Fruit fly (Drosophila melanogaster) whole organism, embryonic: Measurements from ENCODE around the gene CG16772.

Source experiments
- Adf1 ChIP-seq: fragments of 200-800 bp; sonication (Bioruptor generic); IDR thresholded peaks from 2 replicates; pipeline ENCODE4 v1.3.6; 2022; ENCODE audit warnings: missing biosample characterization, missing genetic modification characterization
- Aef1 ChIP-seq: fragments of 200-800 bp; sonication (Bioruptor generic); IDR thresholded peaks from 3 replicates; pipeline ENCODE4 v1.3.6; 2022; ENCODE audit warnings: missing biosample characterization, missing genetic modification characterization
- Asciz ChIP-seq: fragments of 200-800 bp; sonication (Bioruptor generic); optimal IDR thresholded peaks from 2 replicates; lab custom pipeline; 2017; ENCODE audit warnings: missing biosample characterization, mild to moderate bottlenecking, missing genetic modification characterization, missing genetic modification reagents
- C15 ChIP-seq: fragments of 200-800 bp; sonication (Bioruptor generic); IDR thresholded peaks from 3 replicates; pipeline ENCODE4 v1.3.6; 2022; ENCODE audit warnings: missing biosample characterization, missing genetic modification characterization
- CG10462 ChIP-seq: fragments of 200-800 bp; sonication (Bioruptor generic); optimal IDR thresholded peaks from 2 replicates; lab custom pipeline; 2016; ENCODE audit warnings: missing biosample characterization, missing genetic modification characterization
- CG10654 ChIP-seq: fragments of 200-800 bp; sonication (Bioruptor generic); optimal IDR thresholded peaks from 2 replicates; lab custom pipeline; 2016; ENCODE audit warnings: missing biosample characterization, missing genetic modification characterization
- CG11560 ChIP-seq: fragments of 200-800 bp; sonication (Bioruptor generic); IDR thresholded peaks from 3 replicates; pipeline ENCODE4 v1.3.6; 2022; ENCODE audit warnings: missing biosample characterization, missing genetic modification characterization
- CG12071 ChIP-seq: fragments of 200-800 bp; sonication (Bioruptor generic); optimal IDR thresholded peaks from 3 replicates; lab custom pipeline; 2018; ENCODE audit warnings: missing biosample characterization, mild to moderate bottlenecking, missing genetic modification characterization
- CG12219 ChIP-seq: fragments of 200-800 bp; sonication (Bioruptor generic); optimal IDR thresholded peaks from 3 replicates; lab custom pipeline; 2018; ENCODE audit warnings: missing biosample characterization, mild to moderate bottlenecking, missing genetic modification characterization
- CG12299 ChIP-seq: fragments of 200-800 bp; sonication (Bioruptor generic); optimal IDR thresholded peaks from 2 replicates; lab custom pipeline; 2018; ENCODE audit warnings: missing biosample characterization, mild to moderate bottlenecking, missing genetic modification characterization
- CG14441 ChIP-seq: fragments of 200-800 bp; sonication (Bioruptor generic); IDR thresholded peaks from 2 replicates; pipeline ENCODE4 v1.3.6; 2022; ENCODE audit warnings: missing biosample characterization, missing genetic modification characterization
- CG17186 ChIP-seq: fragments of 200-800 bp; sonication (Bioruptor generic); optimal IDR thresholded peaks from 3 replicates; lab custom pipeline; 2017; ENCODE audit warnings: missing biosample characterization, missing genetic modification reagents, missing genetic modification characterization
- CG31224 ChIP-seq: fragments of 200-800 bp; sonication (Bioruptor generic); IDR thresholded peaks from 2 replicates; pipeline ENCODE4 v1.3.6; 2022; ENCODE audit warnings: missing biosample characterization, missing genetic modification characterization
- CG34422 ChIP-seq: fragments of 200-800 bp; sonication (Bioruptor generic); IDR thresholded peaks from 3 replicates; pipeline ENCODE4 v1.3.6; 2022; ENCODE audit warnings: missing biosample characterization, missing genetic modification characterization
- CG43689 ChIP-seq: fragments of 200-800 bp; sonication (Bioruptor generic); IDR thresholded peaks from 2 replicates; pipeline ENCODE4 v1.3.6; 2022; ENCODE audit warnings: missing biosample characterization, missing genetic modification characterization
- CG5953 ChIP-seq: fragments of 200-800 bp; sonication (Bioruptor generic); IDR thresholded peaks from 2 replicates; pipeline ENCODE4 v1.3.6; 2022; ENCODE audit warnings: missing biosample characterization, missing genetic modification characterization
- CG6272 ChIP-seq: fragments of 200-800 bp; sonication (Bioruptor generic); IDR thresholded peaks from 2 replicates; pipeline ENCODE4 v1.3.6; 2022; ENCODE audit warnings: missing biosample characterization, missing genetic modification characterization
- CG6683 ChIP-seq: fragments of 200-800 bp; sonication (Bioruptor generic); optimal IDR thresholded peaks from 2 replicates; lab custom pipeline; 2017; ENCODE audit warnings: missing biosample characterization, mild to moderate bottlenecking, missing genetic modification characterization, missing genetic modification reagents
- CG6791 ChIP-seq: fragments of 200-800 bp; sonication (Bioruptor generic); IDR thresholded peaks from 3 replicates; pipeline ENCODE4 v1.3.6; 2022; ENCODE audit warnings: missing biosample characterization, missing genetic modification characterization; ENCODE audit not compliant: partially characterized antibody
- CG8478 ChIP-seq: fragments of >200 bp; optimal IDR thresholded peaks from 2 replicates; lab custom pipeline; 2018
- CG8924 ChIP-seq: fragments of 200-800 bp; optimal IDR thresholded peaks from 3 replicates; lab custom pipeline; 2019; ENCODE audit warnings: missing biosample characterization, mild to moderate bottlenecking, missing genetic modification characterization, moderate library complexity
- CG9727 ChIP-seq: fragments of 200-800 bp; sonication (Bioruptor generic); optimal IDR thresholded peaks from 3 replicates; lab custom pipeline; 2017; ENCODE audit warnings: missing biosample characterization, mild to moderate bottlenecking, missing genetic modification characterization
- Deaf1 ChIP-seq: fragments of 200-800 bp; optimal IDR thresholded peaks from 3 replicates; lab custom pipeline; 2019; ENCODE audit warnings: missing biosample characterization, mild to moderate bottlenecking, missing genetic modification characterization, moderate library complexity
- E2f2 ChIP-seq: fragments of 200-800 bp; sonication (Bioruptor generic); IDR thresholded peaks from 2 replicates; pipeline ENCODE4 v1.3.6; 2022; ENCODE audit warnings: missing biosample characterization, missing genetic modification characterization
- Fer3 ChIP-seq: fragments of 200-800 bp; sonication (Bioruptor generic); optimal IDR thresholded peaks from 2 replicates; lab custom pipeline; 2018; ENCODE audit warnings: missing biosample characterization, mild to moderate bottlenecking, missing genetic modification characterization, moderate library complexity
- Hr78 ChIP-seq, 2 experiments: fragments of 200-800 bp in 1 of 2; fragments of >200 bp in 1 of 2; sonication (Bioruptor generic) in 1 of 2; optimal IDR thresholded peaks; 2 replicates each; lab custom pipeline; 2017 to 2019; ENCODE audit warnings: missing biosample characterization in 2 of 2, missing genetic modification characterization in 2 of 2, mild to moderate bottlenecking in 1 of 2, moderate library complexity in 1 of 2
- NC2β ChIP-seq: fragments of 200-800 bp; sonication (Bioruptor generic); optimal IDR thresholded peaks from 2 replicates; lab custom pipeline; 2016; ENCODE audit warnings: missing biosample characterization, missing genetic modification characterization
- NK7.1 ChIP-seq: fragments of 200-800 bp; sonication (Bioruptor generic); optimal IDR thresholded peaks from 3 replicates; lab custom pipeline; 2016; ENCODE audit warnings: missing biosample characterization, missing genetic modification characterization
- Oli ChIP-seq: fragments of 200-800 bp; sonication (Bioruptor generic); optimal IDR thresholded peaks from 2 replicates; lab custom pipeline; 2018; ENCODE audit warnings: missing biosample characterization, mild to moderate bottlenecking, missing genetic modification characterization, moderate library complexity
- Optix ChIP-seq: fragments of 200-800 bp; sonication (Bioruptor generic); IDR thresholded peaks from 3 replicates; pipeline ENCODE4 v1.3.6; 2022; ENCODE audit warnings: missing biosample characterization, missing genetic modification characterization
- PHDP ChIP-seq: fragments of 200-800 bp; sonication (Bioruptor generic); optimal IDR thresholded peaks from 3 replicates; lab custom pipeline; 2018; ENCODE audit warnings: missing biosample characterization, mild to moderate bottlenecking, missing genetic modification characterization, moderate library complexity
- Rfx ChIP-seq: fragments of 200-800 bp; sonication (Bioruptor generic); IDR thresholded peaks from 2 replicates; pipeline ENCODE4 v1.3.6; 2022; ENCODE audit warnings: missing biosample characterization, missing genetic modification characterization
- Sox102F ChIP-seq: fragments of 200-800 bp; sonication (Bioruptor generic); optimal IDR thresholded peaks from 2 replicates; lab custom pipeline; 2018; ENCODE audit warnings: missing biosample characterization, mild to moderate bottlenecking, missing genetic modification characterization, moderate library complexity
- Usf ChIP-seq: fragments of 200-800 bp; sonication (Bioruptor generic); optimal IDR thresholded peaks from 2 replicates; lab custom pipeline; 2017; ENCODE audit warnings: missing genotype, missing biosample characterization, missing genetic modification characterization
- amos ChIP-seq: fragments of 200-800 bp; sonication (Bioruptor generic); IDR thresholded peaks from 2 replicates; pipeline ENCODE4 v1.3.6; 2022; ENCODE audit warnings: missing biosample characterization, missing genetic modification characterization; ENCODE audit not compliant: partially characterized antibody
- aop ChIP-seq: fragments of 200-800 bp; sonication (Bioruptor generic); IDR thresholded peaks from 2 replicates; pipeline ENCODE4 v1.3.6; 2022; ENCODE audit warnings: missing biosample characterization, missing genetic modification characterization
- ara ChIP-seq: fragments of 200-800 bp; sonication (Bioruptor generic); IDR thresholded peaks from 2 replicates; pipeline ENCODE4 v1.3.6; 2022; ENCODE audit warnings: missing biosample characterization, missing genetic modification characterization
- cad ChIP-seq: fragments of >200 bp; optimal IDR thresholded peaks from 2 replicates; lab custom pipeline; 2017; ENCODE audit warnings: missing biosample characterization, missing genetic modification characterization
- crol ChIP-seq: fragments of 200-800 bp; sonication (Bioruptor generic); IDR thresholded peaks from 2 replicates; pipeline ENCODE4 v1.3.6; 2022; ENCODE audit warnings: missing biosample characterization, missing genetic modification characterization
- da ChIP-seq: fragments of 200-800 bp; sonication (Bioruptor generic); optimal IDR thresholded peaks from 2 replicates; lab custom pipeline; 2016; ENCODE audit warnings: missing biosample characterization, missing genetic modification characterization
- ewg ChIP-seq: fragments of 200-800 bp; sonication (Bioruptor generic); optimal IDR thresholded peaks from 3 replicates; lab custom pipeline; 2017; ENCODE audit warnings: mild to moderate bottlenecking, missing biosample characterization, missing genetic modification reagents, missing genetic modification characterization
- eyg ChIP-seq: fragments of 200-800 bp; sonication (Bioruptor generic); optimal IDR thresholded peaks from 3 replicates; lab custom pipeline; 2016; ENCODE audit warnings: missing biosample characterization, missing genetic modification characterization
- kay ChIP-seq: fragments of 200-800 bp; sonication (Bioruptor generic); optimal IDR thresholded peaks from 2 replicates; lab custom pipeline; 2016; ENCODE audit warnings: missing biosample characterization, missing genetic modification characterization
- p53 ChIP-seq: fragments of 200-800 bp; sonication (Bioruptor generic); optimal IDR thresholded peaks from 2 replicates; lab custom pipeline; 2016; ENCODE audit warnings: missing biosample characterization, missing genetic modification characterization
- pfk ChIP-seq: fragments of 200-800 bp; sonication (Bioruptor generic); optimal IDR thresholded peaks from 2 replicates; lab custom pipeline; 2018; ENCODE audit warnings: missing biosample characterization, mild to moderate bottlenecking, missing genetic modification characterization, moderate library complexity
- pzg ChIP-seq: fragments of 200-800 bp; sonication (Bioruptor generic); optimal IDR thresholded peaks from 3 replicates; lab custom pipeline; 2018; ENCODE audit warnings: missing biosample characterization, mild to moderate bottlenecking, missing genetic modification characterization, moderate library complexity
- slou ChIP-seq: fragments of 200-800 bp; sonication (Bioruptor generic); optimal IDR thresholded peaks from 3 replicates; lab custom pipeline; 2016; ENCODE audit warnings: missing biosample characterization, missing genetic modification characterization
- stc ChIP-seq: fragments of 200-800 bp; sonication (Bioruptor generic); IDR thresholded peaks from 2 replicates; pipeline ENCODE4 v1.3.6; 2022; ENCODE audit warnings: missing biosample characterization, missing genetic modification characterization
- tin ChIP-seq: fragments of 200-800 bp; sonication (Bioruptor generic); optimal IDR thresholded peaks from 3 replicates; lab custom pipeline; 2016; ENCODE audit warnings: missing biosample characterization, missing genetic modification characterization
- trem ChIP-seq: fragments of 200-800 bp; optimal IDR thresholded peaks from 3 replicates; lab custom pipeline; 2019; ENCODE audit warnings: missing biosample characterization, mild to moderate bottlenecking, missing genetic modification characterization, moderate library complexity
- ttk ChIP-seq: fragments of 200-800 bp; sonication (Bioruptor generic); IDR thresholded peaks from 2 replicates; pipeline ENCODE4 v2.1.2; 2022; ENCODE audit warnings: missing biosample characterization, missing genetic modification characterization

The CG16772 gene

DNA sequence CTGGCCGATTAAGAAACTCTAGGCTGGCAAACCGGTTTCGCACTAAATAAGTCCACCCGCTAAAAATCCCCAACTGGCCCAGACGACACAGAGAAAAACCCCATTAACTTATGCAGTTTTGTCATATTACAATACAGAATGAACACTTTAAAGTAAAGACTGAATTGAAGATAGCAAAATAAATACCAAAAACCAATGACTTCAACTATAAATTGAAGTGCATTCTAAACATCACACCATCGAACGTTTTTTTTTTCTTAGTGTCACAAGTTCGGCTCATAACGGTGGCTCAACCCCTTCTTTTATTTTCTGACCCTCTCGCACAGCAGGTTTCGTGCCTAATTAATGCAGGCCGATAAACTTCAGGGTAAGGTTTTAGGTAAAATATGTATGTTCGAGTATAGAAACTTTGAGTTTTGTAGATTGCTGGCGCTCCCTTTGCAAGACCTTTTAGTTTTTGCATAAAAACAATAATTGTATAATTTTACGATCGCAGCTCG lies 21.1 kb upstream of the CG16772 start (continued):
- TF ChIP-seq CG11560 (tag; lab: Robert Waterston, UW) (no peak), CG9727 (GFP tag; lab: Kevin White, UChicago) (peak; percentile 24), Sox102F (GFP tag; lab: Kevin White, UChicago) (peak; percentile 84), Rfx (GFP tag; lab: Robert Waterston, UW) (peak; percentile 87), CG14441 (GFP tag; lab: Robert Waterston, UW) (peak; percentile 93), ewg (GFP tag; lab: Kevin White, UChicago) (peak; percentile 71), CG43689 (GFP tag; lab: Robert Waterston, UW) (peak; percentile 68), Optix (GFP tag; lab: Robert Waterston, UW) (peak; percentile 78; the same call in 2 of the 3 replicates), CG6791 (GFP tag; lab: Robert Waterston, UW) (no peak), da (peak; percentile 60), Oli (tag; lab: Kevin White, UChicago) (peak; percentile 85), tin (GFP tag; lab: Kevin White, UChicago) (peak; percentile 53), Hr78 (GFP tag; optimal IDR thresholded peaks at IDR 0.05; lab: Kevin White, UChicago) (peak in 1 of 2 experiments; percentile 33), CG8924 (tag; lab: Kevin White, UChicago) (peak; percentile 81), Adf1 (GFP tag; lab: Robert Waterston, UW) (peak; percentile 74), kay (peak; percentile 68), CG6683 (GFP tag; lab: Kevin White, UChicago) (peak; percentile 33), CG12071 (GFP tag; lab: Kevin White, UChicago) (peak; percentile 50), CG5953 (GFP tag; lab: Robert Waterston, UW) (peak; percentile 72), p53 (GFP tag; lab: Kevin White, UChicago) (peak; percentile 67), PHDP (tag; lab: Kevin White, UChicago) (peak; percentile 85), CG10654 (peak; percentile 58), Aef1 (peak; percentile 94), ttk (GFP tag; lab: Robert Waterston, UW) (peak; percentile 52), CG6272 (peak; percentile 86), CG17186 (no peak), trem (peak; percentile 20), NC2β (GFP tag; lab: Kevin White, UChicago) (peak; percentile 77), cad (no peak), slou (GFP tag; lab: Kevin White, UChicago) (peak; percentile 27), CG10462 (GFP tag; lab: Kevin White, UChicago) (peak; percentile 71), eyg (no peak), Asciz (peak; percentile 68), Usf (GFP tag; lab: Kevin White, UChicago) (peak; percentile 49), pfk (GFP tag; lab: Kevin White, UChicago) (no peak), amos (GFP tag; lab: Robert Waterston, UW) (no peak), CG12219 (GFP tag; lab: Kevin White, UChicago) (peak; percentile 83), E2f2 (peak; percentile 70), NK7.1 (GFP tag; lab: Kevin White, UChicago) (peak; percentile 44), aop (GFP tag; lab: Robert Waterston, UW) (peak; percentile 54; the same call in 1 of the 2 replicates), CG31224 (peak; percentile 88), C15 (GFP tag; lab: Robert Waterston, UW) (peak; percentile 84), CG12299 (tag; lab: Kevin White, UChicago) (peak; percentile 70), crol (GFP tag; lab: Robert Waterston, UW) (peak; percentile 34; the same call in 1 of the 2 replicates), Deaf1 (tag; lab: Kevin White, UChicago) (peak; percentile 55), stc (GFP tag; lab: Robert Waterston, UW) (peak; percentile 90), ara (GFP tag; lab: Robert Waterston, UW) (peak; percentile 91), pzg (no peak), CG8478 (lab: Kevin White, UChicago) (no peak), CG34422 (GFP tag; lab: Robert Waterston, UW) (peak; percentile 94), Fer3 (tag; lab: Kevin White, UChicago) (peak; percentile 80)
